Fruit fly (Drosophila melanogaster) whole organism, embryonic: Measurements from ENCODE around the gene wfs1.

Experiments
- Aef1 ChIP-seq: fragments of 200-800 bp; sonication (Bioruptor generic); IDR thresholded peaks from 3 replicates; pipeline ENCODE4 v1.3.6; 2022; ENCODE audit warnings: missing biosample characterization, missing genetic modification characterization
- Atf3 ChIP-seq: fragments of 200-800 bp; sonication (Bioruptor generic); optimal IDR thresholded peaks from 3 replicates; lab custom pipeline; 2016; ENCODE audit warnings: missing biosample characterization, missing genetic modification characterization
- CG1024 ChIP-seq: fragments of 200-800 bp; sonication (Bioruptor generic); IDR thresholded peaks from 2 replicates; pipeline ENCODE4 v1.3.6; 2022; ENCODE audit warnings: missing biosample characterization, missing genetic modification characterization
- CG10654 ChIP-seq: fragments of 200-800 bp; sonication (Bioruptor generic); optimal IDR thresholded peaks from 2 replicates; lab custom pipeline; 2016; ENCODE audit warnings: missing biosample characterization, missing genetic modification characterization
- CG12391 ChIP-seq: fragments of 200-800 bp; sonication (Bioruptor generic); optimal IDR thresholded peaks from 3 replicates; lab custom pipeline; 2018; ENCODE audit warnings: missing biosample characterization, mild to moderate bottlenecking, missing genetic modification characterization, moderate library complexity
- CG13287 ChIP-seq: fragments of 200-800 bp; sonication (Bioruptor generic); IDR thresholded peaks from 2 replicates; pipeline ENCODE4 v1.3.6; 2022; ENCODE audit warnings: missing biosample characterization, missing genetic modification characterization; ENCODE audit not compliant: partially characterized antibody
- CG14014 ChIP-seq: fragments of 200-800 bp; sonication (Bioruptor generic); IDR thresholded peaks from 2 replicates; pipeline ENCODE4 v1.3.6; 2022; ENCODE audit warnings: missing biosample characterization, missing genetic modification characterization
- CG14860 ChIP-seq: fragments of 200-800 bp; sonication (Bioruptor generic); IDR thresholded peaks from 3 replicates; pipeline ENCODE4 v1.3.6; 2022; ENCODE audit warnings: missing biosample characterization, missing genetic modification characterization; ENCODE audit not compliant: partially characterized antibody
- CG15073 ChIP-seq: fragments of 200-800 bp; sonication (Bioruptor generic); optimal IDR thresholded peaks from 2 replicates; lab custom pipeline; 2016; ENCODE audit warnings: missing biosample characterization, missing genetic modification characterization
- CG2116 ChIP-seq: fragments of 200-800 bp; sonication (Bioruptor generic); optimal IDR thresholded peaks from 3 replicates; lab custom pipeline; 2018; ENCODE audit warnings: missing biosample characterization, mild to moderate bottlenecking, missing genetic modification characterization
- CG2712 ChIP-seq: fragments of 200-800 bp; optimal IDR thresholded peaks from 3 replicates; lab custom pipeline; 2019; ENCODE audit warnings: missing biosample characterization, mild to moderate bottlenecking, missing genetic modification characterization, moderate library complexity
- CG3281 ChIP-seq: fragments of 200-800 bp; sonication (Bioruptor generic); optimal IDR thresholded peaks from 3 replicates; lab custom pipeline; 2017; ENCODE audit warnings: missing biosample characterization, mild to moderate bottlenecking, missing genetic modification characterization
- CG4282 ChIP-seq: fragments of 200-800 bp; sonication (Bioruptor generic); optimal IDR thresholded peaks from 2 replicates; lab custom pipeline; 2016; ENCODE audit warnings: missing biosample characterization, missing genetic modification characterization
- CG6272 ChIP-seq: fragments of 200-800 bp; sonication (Bioruptor generic); IDR thresholded peaks from 2 replicates; pipeline ENCODE4 v1.3.6; 2022; ENCODE audit warnings: missing biosample characterization, missing genetic modification characterization
- CG6791 ChIP-seq: fragments of 200-800 bp; sonication (Bioruptor generic); IDR thresholded peaks from 3 replicates; pipeline ENCODE4 v1.3.6; 2022; ENCODE audit warnings: missing biosample characterization, missing genetic modification characterization; ENCODE audit not compliant: partially characterized antibody
- CG7928 ChIP-seq: fragments of 200-800 bp; sonication (Bioruptor generic); optimal IDR thresholded peaks from 2 replicates; lab custom pipeline; 2017; ENCODE audit warnings: missing biosample characterization, mild to moderate bottlenecking, missing genetic modification characterization
- CG7963 ChIP-seq: fragments of 200-800 bp; sonication (Bioruptor generic); IDR thresholded peaks from 3 replicates; pipeline ENCODE4 v1.3.6; 2022; ENCODE audit warnings: missing biosample characterization, missing genetic modification characterization; ENCODE audit not compliant: partially characterized antibody
- CG8290 ChIP-seq, 3 experiments: fragments of 200-800 bp; sonication (Bioruptor generic); optimal IDR thresholded peaks; 2 replicates each; lab custom pipeline; 2016 to 2019; ENCODE audit warnings: missing biosample characterization in 3 of 3, missing genetic modification characterization in 3 of 3, mild to moderate bottlenecking in 2 of 3, moderate library complexity in 1 of 3
- CG9727 ChIP-seq: fragments of 200-800 bp; sonication (Bioruptor generic); optimal IDR thresholded peaks from 3 replicates; lab custom pipeline; 2017; ENCODE audit warnings: missing biosample characterization, mild to moderate bottlenecking, missing genetic modification characterization
- CkIIα-i1 ChIP-seq: fragments of 200-800 bp; sonication (Bioruptor generic); IDR thresholded peaks from 2 replicates; pipeline ENCODE4 v1.3.6; 2022; ENCODE audit warnings: missing biosample characterization, missing genetic modification characterization
- Dfd ChIP-seq, 2 experiments: fragments of >200 bp; optimal IDR thresholded peaks; 2 replicates each; lab custom pipeline; 2017; ENCODE audit warnings: missing biosample characterization in 2 of 2, missing genetic modification characterization in 2 of 2
- Dref ChIP-seq: fragments of 200-800 bp; sonication (Bioruptor generic); IDR thresholded peaks from 2 replicates; pipeline ENCODE4 v1.3.6; 2022; ENCODE audit warnings: missing biosample characterization, missing genetic modification characterization
- E2f1 ChIP-seq: fragments of 200-800 bp; sonication (Bioruptor generic); IDR thresholded peaks from 2 replicates; pipeline ENCODE4 v1.3.6; 2022; ENCODE audit warnings: missing biosample characterization, missing genetic modification characterization
- Fer1 ChIP-seq: fragments of 200-800 bp; sonication (Bioruptor generic); optimal IDR thresholded peaks from 2 replicates; lab custom pipeline; 2017; ENCODE audit warnings: missing biosample characterization, mild to moderate bottlenecking, missing genetic modification characterization
- H2.0 ChIP-seq: fragments of 200-800 bp; sonication (Bioruptor generic); IDR thresholded peaks from 2 replicates; pipeline ENCODE4 v1.3.6; 2022; ENCODE audit warnings: missing biosample characterization, missing genetic modification characterization
- HLH3B ChIP-seq: fragments of 200-800 bp; sonication (Bioruptor generic); IDR thresholded peaks from 2 replicates; pipeline ENCODE4 v1.3.6; 2022; ENCODE audit warnings: missing biosample characterization, missing genetic modification characterization
- HLH4C ChIP-seq: fragments of 200-800 bp; sonication (Bioruptor generic); IDR thresholded peaks from 3 replicates; pipeline ENCODE4 v1.3.6; 2022; ENCODE audit warnings: missing biosample characterization, missing genetic modification characterization; ENCODE audit not compliant: partially characterized antibody
- Med ChIP-seq: fragments of 200-800 bp; sonication (Bioruptor generic); peaks from one replicate; lab custom pipeline; 2016; ENCODE audit warnings: missing biosample characterization, missing genetic modification characterization, mild to moderate bottlenecking, inconsistent platforms, moderate library complexity
- ato ChIP-seq: fragments of 200-800 bp; sonication (Bioruptor generic); IDR thresholded peaks from 2 replicates; pipeline ENCODE4 v1.3.6; 2022; ENCODE audit warnings: missing biosample characterization, missing genetic modification characterization; ENCODE audit not compliant: partially characterized antibody
- caup ChIP-seq: fragments of 200-800 bp; sonication (Bioruptor generic); optimal IDR thresholded peaks from 3 replicates; lab custom pipeline; 2017; ENCODE audit warnings: missing biosample characterization, mild to moderate bottlenecking, missing genetic modification characterization, moderate library complexity; ENCODE audit not compliant: severe bottlenecking
- chm ChIP-seq: fragments of 200-800 bp; sonication (Bioruptor generic); IDR thresholded peaks from 2 replicates; pipeline ENCODE4 v1.3.6; 2022; ENCODE audit warnings: missing biosample characterization, missing genetic modification characterization
- corto ChIP-seq: fragments of 200-800 bp; sonication (Bioruptor generic); optimal IDR thresholded peaks from 2 replicates; lab custom pipeline; 2016; ENCODE audit warnings: missing biosample characterization, mild to moderate bottlenecking, missing genetic modification characterization, moderate library complexity
- croc ChIP-seq: fragments of 200-800 bp; sonication (Bioruptor generic); conservative IDR thresholded peaks from 3 replicates; pipeline ENCODE4 v1.3.6; 2022; ENCODE audit warnings: missing biosample characterization, missing genetic modification characterization
- dimm ChIP-seq: fragments of 200-800 bp; sonication (Bioruptor generic); IDR thresholded peaks from 2 replicates; pipeline ENCODE4 v1.3.6; 2022; ENCODE audit warnings: missing biosample characterization, missing genetic modification characterization
- dmrt11E ChIP-seq: fragments of 200-800 bp; sonication (Bioruptor generic); optimal IDR thresholded peaks from 3 replicates; lab custom pipeline; 2018; ENCODE audit warnings: missing biosample characterization, mild to moderate bottlenecking, missing genetic modification characterization, moderate library complexity
- en ChIP-seq: fragments of 200-800 bp; sonication (Bioruptor generic); optimal IDR thresholded peaks from 2 replicates; lab custom pipeline; 2016; ENCODE audit warnings: missing biosample characterization, missing genetic modification characterization
- esg ChIP-seq: fragments of 200-800 bp; sonication (Bioruptor generic); conservative IDR thresholded peaks from 2 replicates; pipeline ENCODE4 v1.3.6; 2022; ENCODE audit warnings: missing biosample characterization, missing genetic modification characterization
- exex ChIP-seq: fragments of 200-800 bp; sonication (Bioruptor generic); optimal IDR thresholded peaks from 4 replicates; lab custom pipeline; 2018; ENCODE audit warnings: missing biosample characterization, mild to moderate bottlenecking, missing genetic modification characterization, moderate library complexity
- ftz-f1 ChIP-seq: fragments of 200-800 bp; sonication (Bioruptor generic); optimal IDR thresholded peaks from 2 replicates; lab custom pipeline; 2016; ENCODE audit warnings: missing biosample characterization, missing genetic modification characterization
- gsb-n ChIP-seq: fragments of 200-800 bp; sonication (Bioruptor generic); optimal IDR thresholded peaks from 3 replicates; lab custom pipeline; 2018; ENCODE audit warnings: missing biosample characterization, mild to moderate bottlenecking, missing genetic modification characterization
- hb ChIP-seq: fragments of 200-800 bp; sonication (Bioruptor generic); IDR thresholded peaks from 3 replicates; pipeline ENCODE4 v1.3.6; 2022; ENCODE audit warnings: missing biosample characterization, missing genetic modification characterization; ENCODE audit not compliant: partially characterized antibody
- kay ChIP-seq: fragments of 200-800 bp; sonication (Bioruptor generic); optimal IDR thresholded peaks from 2 replicates; lab custom pipeline; 2016; ENCODE audit warnings: missing biosample characterization, missing genetic modification characterization
- kni ChIP-seq: fragments of 200-800 bp; sonication (Bioruptor generic); optimal IDR thresholded peaks from 3 replicates; lab custom pipeline; 2017; ENCODE audit warnings: mild to moderate bottlenecking, missing biosample characterization, missing genetic modification reagents, missing genetic modification characterization
- lab ChIP-seq: fragments of 200-800 bp; sonication (Bioruptor generic); optimal IDR thresholded peaks from 3 replicates; lab custom pipeline; 2017; ENCODE audit warnings: missing biosample characterization, missing genetic modification characterization, mild to moderate bottlenecking, moderate library complexity, missing genetic modification reagents
- onecut ChIP-seq: fragments of 200-800 bp; sonication (Bioruptor generic); IDR thresholded peaks from 2 replicates; pipeline ENCODE4 v1.3.6; 2022; ENCODE audit warnings: missing biosample characterization, missing genetic modification characterization
- so ChIP-seq: fragments of 200-800 bp; sonication (Bioruptor generic); IDR thresholded peaks from 3 replicates; pipeline ENCODE4 v1.3.6; 2022; ENCODE audit warnings: missing biosample characterization, missing genetic modification characterization
- tin ChIP-seq: fragments of 200-800 bp; sonication (Bioruptor generic); optimal IDR thresholded peaks from 3 replicates; lab custom pipeline; 2016; ENCODE audit warnings: missing biosample characterization, missing genetic modification characterization
- toy ChIP-seq: fragments of 200-800 bp; sonication (Bioruptor generic); IDR thresholded peaks from 2 replicates; pipeline ENCODE4 v1.3.6; 2022; ENCODE audit warnings: missing biosample characterization, missing genetic modification characterization
- vfl ChIP-seq: fragments of 200-800 bp; sonication (Bioruptor generic); optimal IDR thresholded peaks from 2 replicates; lab custom pipeline; 2016; ENCODE audit warnings: missing biosample characterization, missing genetic modification characterization
- yki ChIP-seq: fragments of >200 bp; optimal IDR thresholded peaks from 3 replicates; lab custom pipeline; 2018

The wfs1 gene

DNA sequence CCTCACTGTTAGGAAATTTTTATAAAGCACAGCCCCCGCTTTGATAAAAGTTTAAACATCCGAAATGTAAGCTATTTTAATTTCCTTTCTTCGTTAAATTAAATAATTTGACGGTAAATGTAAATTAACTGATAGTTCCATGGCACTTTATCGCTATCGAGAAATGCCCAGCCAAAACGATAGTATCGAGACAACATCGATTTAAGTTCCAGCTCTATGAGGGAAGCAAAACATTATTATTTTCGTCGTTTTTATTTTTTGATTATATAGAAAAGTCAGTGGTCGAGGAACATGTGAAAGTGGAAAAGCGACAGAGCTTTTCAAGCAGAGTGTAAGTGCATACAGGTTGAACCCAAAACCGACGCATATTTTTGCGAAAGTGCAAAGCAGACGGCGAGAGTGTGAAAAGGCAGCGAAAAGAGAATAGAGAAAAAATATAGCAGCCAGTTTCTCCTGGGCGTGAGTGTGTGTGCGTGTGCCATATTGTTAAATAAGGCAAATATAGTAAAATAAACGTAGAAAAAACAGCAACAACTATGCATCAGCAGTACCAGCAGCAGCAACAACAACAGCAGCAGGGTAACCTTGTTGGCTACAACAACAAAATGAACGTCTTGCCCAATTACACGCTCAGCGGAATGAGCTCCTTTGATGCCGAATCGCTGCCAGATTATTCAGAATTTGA lies 36.7 kb upstream of the wfs1 start, which contains the start of gene CG45049 (continued):
- TF ChIP-seq CG9727 (GFP tag; lab: Kevin White, UChicago) (no peak), corto (GFP tag; lab: Kevin White, UChicago) (no peak), CG15073 (no peak), H2.0 (GFP tag; lab: Robert Waterston, UW) (no peak), CG14860 (GFP tag; lab: Robert Waterston, UW) (peak; percentile 74), kay (GFP tag; lab: Kevin White, UChicago) (no peak), ato (peak; percentile 92), Dref (GFP tag; lab: Robert Waterston, UW) (peak; percentile 63), Med (GFP tag; lab: Kevin White, UChicago) (peak; percentile 57), CkIIα-i1 (no peak), yki (no peak), CG2712 (tag; lab: Kevin White, UChicago) (peak; percentile 8), CG14014 (GFP tag; lab: Robert Waterston, UW) (no peak), en (GFP tag; lab: Kevin White, UChicago) (no peak), CG8290 (GFP tag; optimal IDR thresholded peaks at IDR 0.05; lab: Kevin White, UChicago) (no peak), CG8290 (tag; optimal IDR thresholded peaks at IDR 0.05; lab: Kevin White, UChicago) (peak in 1 of 2 experiments; percentile 5), CG7928 (GFP tag; lab: Kevin White, UChicago) (no peak), dimm (GFP tag; lab: Robert Waterston, UW) (no peak), tin (GFP tag; lab: Kevin White, UChicago) (no peak), so (GFP tag; lab: Robert Waterston, UW) (no peak), CG12391 (no peak), esg (GFP tag; lab: Robert Waterston, UW) (no peak), ftz-f1 (GFP tag; lab: Kevin White, UChicago) (peak; percentile 22), E2f1 (GFP tag; lab: Robert Waterston, UW) (no peak), Atf3 (GFP tag; lab: Kevin White, UChicago) (no peak), CG7963 (GFP tag; lab: Robert Waterston, UW) (peak; percentile 93), gsb-n (tag; lab: Kevin White, UChicago) (no peak), CG3281 (GFP tag; lab: Kevin White, UChicago) (peak; percentile 27), chm (no peak), vfl (GFP tag; lab: Kevin White, UChicago) (no peak), CG2116 (GFP tag; lab: Kevin White, UChicago) (no peak), HLH3B (GFP tag; lab: Robert Waterston, UW) (no peak), Dfd (GFP tag; optimal IDR thresholded peaks at IDR 0.05; lab: Kevin White, UChicago) (no peak), onecut (GFP tag; lab: Robert Waterston, UW) (no peak), toy (no peak), dmrt11E (tag; lab: Kevin White, UChicago) (no peak), CG1024 (GFP tag; lab: Robert Waterston, UW) (no peak), CG6791 (peak; percentile 95), CG13287 (peak; percentile 79), croc (GFP tag; lab: Robert Waterston, UW) (no peak), lab (peak; percentile 33), Aef1 (GFP tag; lab: Robert Waterston, UW) (peak; percentile 29; the same call in 2 of the 3 replicates), Fer1 (GFP tag; lab: Kevin White, UChicago) (no peak), kni (GFP tag; lab: Kevin White, UChicago) (peak; percentile 40), hb (GFP tag; lab: Robert Waterston, UW) (peak; percentile 93), caup (no peak), CG6272 (GFP tag; lab: Robert Waterston, UW) (peak; percentile 37; the same call in 1 of the 2 replicates), CG4282 (GFP tag; lab: Kevin White, UChicago) (no peak), HLH4C (GFP tag; lab: Robert Waterston, UW) (peak; percentile 87), CG10654 (GFP tag; lab: Kevin White, UChicago) (no peak), exex (no peak)
